Fruit fly (Drosophila melanogaster) whole organism, prepupa: ENCODE data around the gene CG3168.

ENCODE experiments used
- CG15336 ChIP-seq: fragments of 200-800 bp; sonication (Bioruptor generic); IDR thresholded peaks from 2 replicates; pipeline ENCODE4 v1.3.6; 2022; ENCODE audit warnings: missing biosample characterization, missing genetic modification characterization
- CG32006 ChIP-seq: fragments of 200-800 bp; sonication (Bioruptor generic); optimal IDR thresholded peaks from 3 replicates; lab custom pipeline; 2017; ENCODE audit warnings: missing biosample characterization, mild to moderate bottlenecking, missing genetic modification characterization
- CG8632 ChIP-seq: fragments of 200-800 bp; sonication (Bioruptor generic); optimal IDR thresholded peaks from 3 replicates; lab custom pipeline; 2016; ENCODE audit warnings: missing biosample characterization, missing genetic modification characterization
- CG9139 ChIP-seq: fragments of 200-800 bp; sonication (Bioruptor generic); optimal IDR thresholded peaks from 3 replicates; lab custom pipeline; 2017; ENCODE audit warnings: missing biosample characterization, mild to moderate bottlenecking, missing genetic modification characterization
- Eip93F ChIP-seq: fragments of 200-800 bp; sonication (Bioruptor generic); optimal IDR thresholded peaks from 2 replicates; lab custom pipeline; 2016; ENCODE audit warnings: missing biosample characterization, mild to moderate bottlenecking, missing genetic modification characterization
- Gug ChIP-seq: fragments of 200-800 bp; sonication (Bioruptor generic); IDR thresholded peaks from 2 replicates; pipeline ENCODE4 v1.3.6; 2022; ENCODE audit warnings: missing biosample characterization, missing genetic modification characterization
- Hr39 ChIP-seq: fragments of 200-800 bp; sonication (Bioruptor generic); optimal IDR thresholded peaks from 2 replicates; lab custom pipeline; 2016; ENCODE audit warnings: missing biosample characterization, missing genetic modification characterization
- OdsH ChIP-seq: fragments of 200-800 bp; sonication (Bioruptor generic); optimal IDR thresholded peaks from 3 replicates; lab custom pipeline; 2016; ENCODE audit warnings: missing biosample characterization, missing genetic modification characterization
- Sox15 ChIP-seq: fragments of 200-800 bp; sonication (Bioruptor generic); optimal IDR thresholded peaks from 3 replicates; lab custom pipeline; 2016; ENCODE audit warnings: missing biosample characterization, missing genetic modification characterization
- acj6 ChIP-seq: fragments of 200-800 bp; sonication (Bioruptor generic); optimal IDR thresholded peaks from 3 replicates; lab custom pipeline; 2016; ENCODE audit warnings: missing biosample characterization, missing genetic modification characterization
- dac ChIP-seq: fragments of 200-800 bp; sonication (Bioruptor generic); optimal IDR thresholded peaks from 2 replicates; lab custom pipeline; 2017; ENCODE audit warnings: missing biosample characterization, mild to moderate bottlenecking, missing genetic modification characterization
- lz ChIP-seq: fragments of 200-800 bp; sonication (Bioruptor generic); optimal IDR thresholded peaks from 3 replicates; lab custom pipeline; 2016; ENCODE audit warnings: missing biosample characterization, missing genetic modification characterization
- net ChIP-seq: fragments of 200-800 bp; sonication (Bioruptor generic); optimal IDR thresholded peaks from 3 replicates; lab custom pipeline; 2016; ENCODE audit warnings: missing biosample characterization, missing genetic modification characterization
- ss ChIP-seq, 2 experiments: fragments of 200-800 bp; sonication (Bioruptor generic); optimal IDR thresholded peaks; 2 replicates in 1 of 2; 3 replicates in 1 of 2; lab custom pipeline; 2017 to 2018; ENCODE audit warnings: mild to moderate bottlenecking in 2 of 2, missing biosample characterization in 2 of 2, missing genetic modification characterization in 2 of 2, moderate library complexity in 1 of 2

DNA sequence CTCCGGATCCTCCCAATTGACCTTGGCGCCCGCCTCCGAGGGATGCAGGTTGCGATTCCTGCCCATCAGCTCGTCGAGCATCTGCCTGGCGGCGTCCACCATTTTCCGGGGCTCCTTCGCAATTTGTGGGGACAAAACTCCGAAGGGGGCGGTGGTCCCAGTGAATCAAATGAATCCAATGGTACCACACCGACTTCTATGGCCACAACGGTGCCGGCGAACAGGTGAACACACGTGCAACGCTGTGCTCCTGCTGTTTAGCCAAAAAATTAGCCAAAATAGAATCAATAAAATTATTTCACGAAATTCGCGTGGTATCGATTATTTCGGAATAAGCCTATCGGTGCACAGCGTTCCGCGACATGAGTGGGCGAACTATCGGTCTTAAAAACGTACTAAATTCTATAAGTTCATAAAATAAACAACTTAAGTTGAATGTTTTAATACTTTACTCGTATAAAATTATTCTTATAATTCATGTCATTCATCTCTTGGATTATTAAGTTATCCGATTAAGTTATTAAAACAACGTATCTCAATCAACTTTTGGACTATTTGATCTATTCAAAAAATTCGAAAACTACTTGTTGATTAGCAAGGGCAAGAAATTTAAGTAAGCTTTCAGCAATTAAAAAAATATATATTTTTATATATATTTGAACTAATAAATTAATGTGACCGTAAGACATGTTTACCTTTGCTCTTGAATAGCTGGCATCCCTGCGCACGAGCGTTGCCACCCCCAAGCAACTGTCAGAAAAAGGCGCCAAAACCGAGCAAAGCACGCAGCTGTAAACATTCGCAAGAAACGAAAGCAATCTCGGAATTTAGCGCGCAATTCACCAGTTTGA lies 65.9 kb downstream of the CG3168 start, which contains the start of the genes CG3198 and Mcm6:
- no peak for TF ChIP-seq lz (GFP tag; lab: Kevin White, UChicago)
- no peak for TF ChIP-seq net (GFP tag; lab: Kevin White, UChicago)
- no peak for TF ChIP-seq Hr39 (GFP tag; lab: Kevin White, UChicago)
- TF ChIP-seq CG9139 (GFP tag; lab: Kevin White, UChicago) = no peak
- TF ChIP-seq Sox15 (GFP tag; lab: Kevin White, UChicago) = no peak
- no peak for TF ChIP-seq Eip93F (GFP tag; lab: Kevin White, UChicago)
- no peak for TF ChIP-seq dac
- no peak for TF ChIP-seq CG32006
- no peak for TF ChIP-seq CG15336 (GFP tag; lab: Robert Waterston, UW)
- TF ChIP-seq Gug (GFP tag; lab: Robert Waterston, UW) = no peak
- no peak for TF ChIP-seq OdsH (GFP tag; lab: Kevin White, UChicago)
- no peak for TF ChIP-seq CG8632
- no peak for TF ChIP-seq acj6 (GFP tag; lab: Kevin White, UChicago)
- no peak for TF ChIP-seq ss (GFP tag; optimal IDR thresholded peaks at IDR 0.05; lab: Kevin White, UChicago)
